Worm (Caenorhabditis elegans) whole organism, midembryonic: ENCODE results near the gene ins-3.

Experiments used
- T22C8.4 ChIP-seq: fragments of 200-800 bp; sonication (Bioruptor generic); IDR thresholded peaks from 2 replicates; pipeline ENCODE4 v1.3.6; 2022; ENCODE audit warnings: missing genetic modification characterization, missing compliant biosample characterization
- cog-1 ChIP-seq: sonication (generic microtip); optimal IDR thresholded peaks from 2 replicates; lab custom pipeline; 2016; ENCODE audit warnings: missing genetic modification characterization, missing compliant biosample characterization
- flt-1 ChIP-seq: fragments of 200-800 bp; sonication (Bioruptor generic); IDR thresholded peaks from 2 replicates; pipeline ENCODE4 v1.3.6; 2022; ENCODE audit warnings: missing genetic modification characterization, missing compliant biosample characterization
- klf-2 ChIP-seq: fragments of 200-800 bp; sonication (Bioruptor generic); conservative IDR thresholded peaks from 2 replicates; pipeline ENCODE4 v1.3.6; 2022; ENCODE audit warnings: missing genetic modification reagents, missing genetic modification characterization, missing compliant biosample characterization
- med-1 ChIP-seq: sonication (generic microtip); optimal IDR thresholded peaks from 2 replicates; lab custom pipeline; 2017; ENCODE audit warnings: missing genetic modification characterization, mild to moderate bottlenecking, missing compliant biosample characterization, antibody characterized with exemption, missing genetic modification reagents; ENCODE audit not compliant: insufficient read depth
- ref-1 ChIP-seq: fragments of 200-800 bp; sonication (Bioruptor generic); conservative IDR thresholded peaks from 2 replicates; pipeline ENCODE4 v1.3.6; 2022; ENCODE audit warnings: missing genetic modification reagents, missing genetic modification characterization, missing compliant biosample characterization
- tab-1 ChIP-seq: fragments of 200-800 bp; sonication (Bioruptor generic); IDR thresholded peaks from 2 replicates; pipeline ENCODE4 v1.3.6; 2022; ENCODE audit warnings: missing genetic modification characterization, missing compliant biosample characterization
- ztf-23 ChIP-seq: fragments of 200-800 bp; sonication (Bioruptor generic); IDR thresholded peaks from 2 replicates; pipeline ENCODE4 v1.3.6; 2022; ENCODE audit warnings: missing genetic modification reagents, missing genetic modification characterization, missing compliant biosample characterization

DNA sequence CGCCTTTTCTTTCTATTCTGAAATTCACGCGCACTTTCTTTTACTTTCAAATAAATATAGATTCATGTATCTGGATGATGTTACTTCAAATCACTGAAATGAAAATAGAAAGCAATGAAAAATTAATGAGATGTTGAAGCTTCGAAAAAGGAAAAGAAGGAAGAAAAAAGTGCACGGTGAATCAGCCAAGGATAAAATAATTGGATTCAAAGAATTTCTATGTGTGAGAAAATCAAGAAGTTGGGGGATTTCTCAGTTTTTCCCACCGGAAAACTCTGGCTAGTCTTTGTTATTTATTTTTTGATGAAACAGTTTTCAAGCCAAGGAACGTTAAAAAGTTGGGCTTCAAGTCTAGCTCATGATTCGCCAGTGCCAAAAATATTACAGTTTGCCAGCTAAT, 38.8 kb downstream of the ins-3 start:
- TF ChIP-seq med-1 (GFP tag; lab: Kevin White, UChicago) (no peak), cog-1 (tag; lab: Kevin White, UChicago) (no peak), flt-1 (GFP tag; lab: Robert Waterston, UW) (no peak), tab-1 (GFP tag; lab: Robert Waterston, UW) (no peak), ref-1 (GFP tag; lab: Robert Waterston, UW) (no peak), klf-2 (GFP tag; lab: Robert Waterston, UW) (no peak), T22C8.4 (GFP tag; lab: Robert Waterston, UW) (no peak), ztf-23 (GFP tag; lab: Robert Waterston, UW) (no peak)
